Worm (Caenorhabditis elegans): ENCODE data around the gene C25G4.17.
"Not testable (repeated sequence)": the region's sequence is repeated elsewhere in the genome, so short reads cannot be mapped to it uniquely, and the experiment has no call there.

ce11 chrIV:12484479-12484878 is 42.7 kb downstream of the C25G4.17 start, which contains the start of gene T04A11.4:
- TF ChIP-seq ama-1 (optimal IDR thresholded peaks at IDR 0.05); nhr-11 (tag; optimal IDR thresholded peaks at IDR 0.05); nhr-28 (tag; optimal IDR thresholded peaks at IDR 0.05); nhr-77 (tag; optimal IDR thresholded peaks at IDR 0.05); ceh-88 (GFP tag; IDR thresholded peaks at IDR 0.05); dpl-1 (GFP tag; optimal IDR thresholded peaks at IDR 0.05); unc-62 (GFP tag; optimal IDR thresholded peaks at IDR 0.05); lin-39 (tag; optimal IDR thresholded peaks at IDR 0.05); fos-1 (tag; optimal IDR thresholded peaks at IDR 0.05): not testable (repeated sequence)
